Worm (Caenorhabditis elegans) whole organism, L1 larva: ENCODE measurements around the gene elo-8.

Experiments used
- Y116A8C.19 ChIP-seq: sonication (generic microtip); optimal IDR thresholded peaks from 2 replicates; lab custom pipeline; 2016; ENCODE audit warnings: missing compliant biosample characterization, missing genetic modification characterization, borderline replicate concordance
- aha-1 ChIP-seq: fragments of 150-350 bp; optimal IDR thresholded peaks from 2 replicates; lab custom pipeline; 2014; ENCODE audit warnings: missing biosample characterization, missing genetic modification characterization
- blmp-1 ChIP-seq: fragments of 150-350 bp; optimal IDR thresholded peaks from 2 replicates; lab custom pipeline; 2014; ENCODE audit warnings: missing biosample characterization, missing genetic modification characterization
- ceh-63 ChIP-seq: fragments of 200-800 bp; sonication (Bioruptor generic); optimal IDR thresholded peaks from 2 replicates; lab custom pipeline; 2018; ENCODE audit warnings: mild to moderate bottlenecking, missing genetic modification characterization, missing compliant biosample characterization
- ceh-82 ChIP-seq, 3 experiments: fragments of 150-350 bp in 1 of 3; sonication (generic microtip) in 2 of 3; optimal IDR thresholded peaks; 2 replicates each; lab custom pipeline; 2014 to 2017; ENCODE audit warnings: missing biosample characterization in 3 of 3, missing genetic modification characterization in 3 of 3
- ces-1 ChIP-seq: fragments of 150-350 bp; optimal IDR thresholded peaks from 2 replicates; lab custom pipeline; 2014; ENCODE audit warnings: missing biosample characterization, missing genetic modification reagents, missing genetic modification characterization
- efl-1 ChIP-seq, 4 experiments: fragments of 150-350 bp; optimal IDR thresholded peaks in 3 of 4; peaks in 1 of 4; 1 replicate in 1 of 4; 2 replicates in 3 of 4; lab custom pipeline; 2014; ENCODE audit warnings: missing biosample characterization in 2 of 4, missing genetic modification characterization in 2 of 4, missing genetic modification reagents in 2 of 4
- efl-3 ChIP-seq: fragments of 200-800 bp; sonication (Bioruptor generic); optimal IDR thresholded peaks from 2 replicates; lab custom pipeline; 2018; ENCODE audit warnings: mild to moderate bottlenecking, missing genetic modification characterization, missing compliant biosample characterization
- egl-27 ChIP-seq, 2 experiments: fragments of 150-350 bp in 1 of 2; sonication (generic microtip); optimal IDR thresholded peaks; 3 replicates each; lab custom pipeline; 2017 to 2018; ENCODE audit warnings: missing biosample characterization in 2 of 2, missing genetic modification characterization in 2 of 2, missing genetic modification reagents in 2 of 2
- elt-3 ChIP-seq, 6 experiments: fragments of 150-350 bp in 1 of 6; sonication (generic microtip); optimal IDR thresholded peaks; 2 replicates each; lab custom pipeline; 2017 to 2018; ENCODE audit warnings: missing biosample characterization in 6 of 6, missing genetic modification characterization in 6 of 6, inconsistent platforms in 1 of 6
- fkh-4 ChIP-seq: sonication (generic microtip); optimal IDR thresholded peaks from 2 replicates; lab custom pipeline; 2016; ENCODE audit warnings: missing compliant biosample characterization, missing genetic modification characterization, borderline replicate concordance
- fkh-8 ChIP-seq: sonication (generic microtip); optimal IDR thresholded peaks from 2 replicates; lab custom pipeline; 2016; ENCODE audit warnings: mild to moderate bottlenecking, missing genetic modification characterization, missing compliant biosample characterization
- grh-1 ChIP-seq: fragments of 200-800 bp; sonication (Bioruptor generic); IDR thresholded peaks from 2 replicates; pipeline ENCODE4 v1.3.6; 2022; ENCODE audit warnings: missing genetic modification reagents, missing genetic modification characterization, missing compliant biosample characterization
- hlh-17 ChIP-seq: fragments of 200-800 bp; sonication (Bioruptor generic); optimal IDR thresholded peaks from 2 replicates; lab custom pipeline; 2018; ENCODE audit warnings: missing genetic modification characterization, mild to moderate bottlenecking, missing compliant biosample characterization, moderate library complexity, borderline replicate concordance
- irx-1 ChIP-seq: sonication (generic microtip); optimal IDR thresholded peaks from 2 replicates; lab custom pipeline; 2016; ENCODE audit warnings: missing genetic modification characterization, missing compliant biosample characterization
- lin-14 ChIP-seq: fragments of 200-800 bp; sonication (Bioruptor generic); optimal IDR thresholded peaks from 2 replicates; lab custom pipeline; 2018; ENCODE audit warnings: mild to moderate bottlenecking, missing genetic modification characterization, moderate library complexity, missing compliant biosample characterization
- lin-35 ChIP-seq, 2 experiments: fragments of 150-350 bp; optimal IDR thresholded peaks; 2 replicates each; lab custom pipeline; 2014; ENCODE audit warnings: missing biosample characterization in 2 of 2, missing genetic modification characterization in 2 of 2, missing genetic modification reagents in 2 of 2
- lin-39 ChIP-seq: fragments of 150-350 bp; optimal IDR thresholded peaks from 2 replicates; lab custom pipeline; 2014; ENCODE audit warnings: missing biosample characterization, missing genetic modification reagents, missing genetic modification characterization
- lsy-2 ChIP-seq, 2 experiments: fragments of 150-350 bp; optimal IDR thresholded peaks; 2 replicates each; lab custom pipeline; 2014; ENCODE audit warnings: missing biosample characterization in 2 of 2, missing genetic modification characterization in 2 of 2
- mdl-1 ChIP-seq, 2 experiments: fragments of 150-350 bp; optimal IDR thresholded peaks; 2 replicates each; lab custom pipeline; 2014 to 2017; ENCODE audit warnings: missing biosample characterization in 2 of 2, missing genetic modification characterization in 2 of 2, inconsistent platforms in 1 of 2
- nhr-11 ChIP-seq: fragments of 150-350 bp; optimal IDR thresholded peaks from 2 replicates; lab custom pipeline; 2014; ENCODE audit warnings: missing biosample characterization, missing genetic modification characterization
- nhr-12 ChIP-seq: sonication (generic microtip); optimal IDR thresholded peaks from 2 replicates; lab custom pipeline; 2017; ENCODE audit warnings: missing biosample characterization, missing genetic modification characterization
- nhr-19 ChIP-seq: fragments of 200-800 bp; sonication (Bioruptor generic); conservative IDR thresholded peaks from 2 replicates; pipeline ENCODE4 v1.3.6; 2022; ENCODE audit warnings: missing genetic modification characterization, missing compliant biosample characterization
- nhr-20 ChIP-seq: sonication (generic microtip); optimal IDR thresholded peaks from 2 replicates; lab custom pipeline; 2016; ENCODE audit warnings: mild to moderate bottlenecking, missing genetic modification characterization, missing compliant biosample characterization
- nhr-237 ChIP-seq: fragments of 150-350 bp; optimal IDR thresholded peaks from 2 replicates; lab custom pipeline; 2014; ENCODE audit warnings: missing biosample characterization, missing genetic modification characterization
- nhr-71 ChIP-seq: sonication (generic microtip); optimal IDR thresholded peaks from 2 replicates; lab custom pipeline; 2016; ENCODE audit warnings: mild to moderate bottlenecking, missing genetic modification characterization, moderate library complexity, missing compliant biosample characterization
- nhr-77 ChIP-seq: fragments of 150-350 bp; optimal IDR thresholded peaks from 2 replicates; lab custom pipeline; 2014; ENCODE audit warnings: missing biosample characterization, missing genetic modification characterization
- nhr-84 ChIP-seq: sonication (generic microtip); optimal IDR thresholded peaks from 2 replicates; lab custom pipeline; 2017; ENCODE audit warnings: missing biosample characterization, missing genetic modification characterization
- nhr-85 ChIP-seq: sonication (generic microtip); peaks from one replicate; lab custom pipeline; 2016; ENCODE audit warnings: missing genetic modification characterization, inconsistent platforms, missing compliant biosample characterization
- nhr-90 ChIP-seq: sonication (generic microtip); optimal IDR thresholded peaks from 2 replicates; lab custom pipeline; 2016; ENCODE audit warnings: mild to moderate bottlenecking, missing genetic modification characterization, missing compliant biosample characterization; ENCODE audit not compliant: poor library complexity
- pqm-1 ChIP-seq: sonication (generic microtip); optimal IDR thresholded peaks from 3 replicates; lab custom pipeline; 2017; ENCODE audit warnings: missing biosample characterization, missing genetic modification characterization
- snpc-4 ChIP-seq: fragments of 150-350 bp; optimal IDR thresholded peaks from 2 replicates; lab custom pipeline; 2014; ENCODE audit warnings: missing biosample characterization, missing genetic modification characterization
- snu-23 ChIP-seq: sonication (generic microtip); optimal IDR thresholded peaks from 2 replicates; lab custom pipeline; 2016; ENCODE audit warnings: missing genetic modification characterization, missing compliant biosample characterization
- sptf-1 ChIP-seq: fragments of 150-350 bp; optimal IDR thresholded peaks from 2 replicates; lab custom pipeline; 2014; ENCODE audit warnings: missing biosample characterization, missing genetic modification characterization
- sup-37 ChIP-seq: fragments of 200-800 bp; sonication (Bioruptor generic); optimal IDR thresholded peaks from 2 replicates; lab custom pipeline; 2018; ENCODE audit warnings: mild to moderate bottlenecking, missing genetic modification characterization, missing compliant biosample characterization
- swsn-7 ChIP-seq: sonication (generic microtip); optimal IDR thresholded peaks from 2 replicates; lab custom pipeline; 2016; ENCODE audit warnings: missing genetic modification characterization, missing compliant biosample characterization
- tbx-2 ChIP-seq: sonication (generic microtip); optimal IDR thresholded peaks from 2 replicates; lab custom pipeline; 2016; ENCODE audit warnings: missing genetic modification characterization, missing compliant biosample characterization
- unc-130 ChIP-seq: fragments of 150-350 bp; optimal IDR thresholded peaks from 2 replicates; lab custom pipeline; 2017; ENCODE audit warnings: missing biosample characterization, missing genetic modification characterization, inconsistent platforms
- unc-30 ChIP-seq: sonication (generic microtip); optimal IDR thresholded peaks from 2 replicates; lab custom pipeline; 2017; ENCODE audit warnings: missing biosample characterization, missing genetic modification characterization
- unc-86 ChIP-seq: sonication (generic microtip); optimal IDR thresholded peaks from 2 replicates; lab custom pipeline; 2016; ENCODE audit warnings: missing genetic modification characterization, missing compliant biosample characterization
- unc-98 ChIP-seq: fragments of 200-800 bp; sonication (Bioruptor generic); IDR thresholded peaks from 2 replicates; pipeline ENCODE4 v1.3.6; 2022; ENCODE audit warnings: missing genetic modification characterization, missing compliant biosample characterization
- vab-15 ChIP-seq: sonication (generic microtip); optimal IDR thresholded peaks from 2 replicates; lab custom pipeline; 2017; ENCODE audit warnings: missing genotype, mild to moderate bottlenecking, missing genetic modification characterization, missing compliant biosample characterization
- zag-1 ChIP-seq: fragments of 150-350 bp; optimal IDR thresholded peaks from 2 replicates; lab custom pipeline; 2014; ENCODE audit warnings: missing biosample characterization, missing genetic modification characterization
- ztf-4 ChIP-seq: fragments of 150-350 bp; optimal IDR thresholded peaks from 2 replicates; lab custom pipeline; 2014; ENCODE audit warnings: missing biosample characterization, missing genetic modification characterization

elo-8 gene

ce11 chrIII:11262089-11262488 is 30.2 kb upstream of the elo-8 start (continued):
- TF ChIP-seq tbx-2 (tag; lab: Kevin White, UChicago) = no peak
- TF ChIP-seq ceh-82 (tag; optimal IDR thresholded peaks at IDR 0.05; lab: Kevin White, UChicago) = no peak
- no peak for TF ChIP-seq sup-37 (GFP tag; lab: Kevin White, UChicago)
- TF ChIP-seq nhr-237 (tag; lab: Kevin White, UChicago) = no peak
- TF ChIP-seq sptf-1 (tag; lab: Kevin White, UChicago) = no peak
- no peak for TF ChIP-seq Y116A8C.19 (tag; lab: Kevin White, UChicago)
- no peak for TF ChIP-seq fkh-8 (tag; lab: Kevin White, UChicago)
- TF ChIP-seq nhr-12 (tag; lab: Kevin White, UChicago) = no peak
- no peak for TF ChIP-seq fkh-4 (tag; lab: Kevin White, UChicago)
- peak; percentile 85 for TF ChIP-seq nhr-20 (tag; lab: Kevin White, UChicago)
- TF ChIP-seq nhr-84 (tag; lab: Kevin White, UChicago) = no peak
- no peak for TF ChIP-seq unc-130
- TF ChIP-seq unc-98 = no peak
- peak; percentile 71 for TF ChIP-seq lin-14
- no peak for TF ChIP-seq unc-30 (tag; lab: Kevin White, UChicago)
- TF ChIP-seq elt-3 (tag; optimal IDR thresholded peaks at IDR 0.05; lab: Kevin White, UChicago) = peak in 2 of 6 experiments; percentile 30 to 41
- no peak for TF ChIP-seq snpc-4 (tag; lab: Kevin White, UChicago)
- TF ChIP-seq vab-15 (tag; lab: Kevin White, UChicago) = no peak
- no peak for TF ChIP-seq irx-1 (tag; lab: Kevin White, UChicago)
- TF ChIP-seq efl-1 (optimal IDR thresholded peaks at IDR 0.05; lab: Kevin White, UChicago) = no peak
- peak in 1 of 2 experiments; percentile 78 for TF ChIP-seq efl-1 (GFP tag; optimal IDR thresholded peaks at IDR 0.05 in 1 of 2; lab: Kevin White, UChicago)
- no peak for TF ChIP-seq mdl-1 (tag; optimal IDR thresholded peaks at IDR 0.05; lab: Kevin White, UChicago)
- TF ChIP-seq hlh-17 (GFP tag; lab: Kevin White, UChicago) = no peak
- TF ChIP-seq efl-3 = no peak
- TF ChIP-seq nhr-71 (tag; lab: Kevin White, UChicago) = peak; percentile 14
- no peak for TF ChIP-seq lin-39 (tag; lab: Kevin White, UChicago)
- TF ChIP-seq nhr-11 (tag; lab: Kevin White, UChicago) = no peak
- no peak for TF ChIP-seq swsn-7 (tag; lab: Kevin White, UChicago)
- TF ChIP-seq aha-1 (tag; lab: Kevin White, UChicago) = no peak
- no peak for TF ChIP-seq ztf-4
- no peak for TF ChIP-seq pqm-1 (tag; lab: Kevin White, UChicago)
- peak; percentile 95 for TF ChIP-seq nhr-85 (tag; lab: Kevin White, UChicago)
- no peak for TF ChIP-seq ces-1 (GFP tag; lab: Kevin White, UChicago)
- peak in 1 of 2 experiments; percentile 38 for TF ChIP-seq lsy-2 (tag; optimal IDR thresholded peaks at IDR 0.05; lab: Kevin White, UChicago)

ce11 chrIII:11255072-11255471 is 23.2 kb upstream of the elo-8 start:
- TF ChIP-seq nhr-71 (tag; lab: Kevin White, UChicago) (peak; percentile 56), lin-35 (GFP tag; optimal IDR thresholded peaks at IDR 0.05; lab: Kevin White, UChicago) (peak in 1 of 2 experiments; percentile 35), efl-1 (optimal IDR thresholded peaks at IDR 0.05; lab: Kevin White, UChicago) (no peak), efl-1 (GFP tag; optimal IDR thresholded peaks at IDR 0.05 in 1 of 2; lab: Kevin White, UChicago) (peak in 1 of 2 experiments; percentile 89), nhr-19 (GFP tag; lab: Robert Waterston, UW) (peak; percentile 23), elt-3 (tag; optimal IDR thresholded peaks at IDR 0.05; lab: Kevin White, UChicago) (peak in 3 of 6 experiments; percentile 6 to 51 (median 50)), egl-27 (tag; optimal IDR thresholded peaks at IDR 0.05; lab: Kevin White, UChicago) (no peak), snu-23 (GFP tag; lab: Kevin White, UChicago) (peak; percentile 34), grh-1 (GFP tag; lab: Robert Waterston, UW) (peak; percentile 52; the same call in 1 of the 2 replicates), nhr-77 (no peak), zag-1 (no peak), tbx-2 (tag; lab: Kevin White, UChicago) (peak; percentile 24), nhr-85 (tag; lab: Kevin White, UChicago) (peak; percentile 97), lsy-2 (tag; optimal IDR thresholded peaks at IDR 0.05; lab: Kevin White, UChicago) (peak; percentile 18 to 38), nhr-90 (peak; percentile 3), blmp-1 (peak; percentile 80), lin-14 (peak; percentile 71), ceh-63 (GFP tag; lab: Kevin White, UChicago) (no peak), nhr-20 (tag; lab: Kevin White, UChicago) (peak; percentile 73), unc-86 (tag; lab: Kevin White, UChicago) (no peak)
- TF ChIP-seq, all 84 proteins: peak for 14
